Fruit fly (Drosophila melanogaster) Kc167 (cell line): ENCODE results near the gene ph-d.

ENCODE experiments used
- Myc ChIP-seq: fragments of >200 bp; optimal IDR thresholded peaks from 2 replicates; lab custom pipeline; 2017; ENCODE audit warnings: missing external identifiers
- Sin3A ChIP-seq: fragments of >200 bp; optimal IDR thresholded peaks from 2 replicates; lab custom pipeline; 2018; ENCODE audit warnings: missing external identifiers
- h ChIP-seq: fragments of >200 bp; optimal IDR thresholded peaks from 3 replicates; lab custom pipeline; 2018; ENCODE audit warnings: missing external identifiers
- insv ChIP-seq: fragments of >200 bp; optimal IDR thresholded peaks from 3 replicates; lab custom pipeline; 2018; ENCODE audit warnings: missing external identifiers
- psq ChIP-seq: fragments of >200 bp; optimal IDR thresholded peaks from 2 replicates; lab custom pipeline; 2017; ENCODE audit warnings: missing external identifiers
- ttk ChIP-seq: sonication (Bioruptor generic); optimal IDR thresholded peaks from 2 replicates; lab custom pipeline; 2017; ENCODE audit warnings: missing external identifiers

The ph-d gene

DNA sequence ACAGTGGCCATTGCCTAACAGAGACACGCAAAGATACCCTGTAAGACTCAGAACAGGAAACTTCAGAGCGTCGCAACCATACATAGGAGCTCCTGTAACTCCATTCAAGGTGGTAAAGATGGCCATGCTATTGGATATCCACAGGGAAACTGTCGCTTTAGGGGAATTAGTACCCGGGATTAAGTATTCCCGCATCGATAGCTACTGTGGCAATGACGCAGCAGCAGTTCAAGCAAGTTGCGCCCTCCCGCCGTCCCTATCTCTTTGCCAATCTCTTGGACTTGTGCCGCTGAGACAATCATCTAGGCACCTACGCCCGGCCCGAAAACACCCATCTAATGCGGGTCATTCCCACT is 52.4 kb downstream of the ph-d start:
- no peak for TF ChIP-seq h (lab: Kevin White, UChicago)
- TF ChIP-seq insv (lab: Kevin White, UChicago), result no peak
- no peak for TF ChIP-seq ttk (lab: Kevin White, UChicago)
- TF ChIP-seq Sin3A (lab: Kevin White, UChicago), result no peak
- no peak for TF ChIP-seq psq (lab: Kevin White, UChicago)
- TF ChIP-seq Myc, result no peak

DNA sequence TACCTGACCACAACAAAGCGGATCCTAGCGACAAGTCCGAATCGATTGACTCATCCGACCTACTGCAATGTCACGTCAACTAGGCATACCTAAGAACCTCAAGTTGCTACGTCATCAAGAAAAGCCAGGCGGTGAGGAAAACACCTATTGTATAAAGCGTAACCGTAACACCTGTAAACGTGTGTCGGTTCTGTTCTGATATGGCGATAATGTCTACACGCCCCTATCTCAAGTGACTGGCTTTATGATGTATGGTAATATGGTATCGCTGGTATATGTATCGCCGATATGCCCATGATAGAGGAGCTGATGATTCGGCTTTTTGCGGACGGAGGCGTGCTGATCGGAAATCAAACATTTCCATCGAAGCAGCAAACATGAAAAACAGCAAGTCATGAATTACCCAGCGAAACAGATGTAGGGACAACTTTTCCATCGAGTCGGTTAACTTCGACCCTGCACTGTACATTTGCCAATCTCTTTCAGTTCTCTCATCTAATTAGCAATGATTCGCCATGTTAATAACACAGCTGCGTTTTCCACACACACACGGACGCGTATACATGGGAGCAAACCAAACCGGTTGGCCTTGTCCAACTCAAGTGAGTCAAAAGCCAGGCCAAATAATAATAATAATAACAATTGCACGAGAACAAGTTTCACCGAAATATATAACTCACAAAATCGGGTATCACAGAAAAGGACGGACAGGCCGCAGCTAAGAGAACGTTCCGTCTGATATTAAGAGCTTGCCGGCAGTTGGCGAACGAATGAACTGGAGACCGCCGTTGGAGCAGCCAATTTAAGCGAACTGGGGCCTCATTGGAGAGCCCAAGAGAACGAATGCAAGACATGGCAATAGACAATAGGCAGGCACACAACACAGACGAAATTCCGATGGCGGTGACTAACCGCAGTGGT is 53.0 kb downstream of the ph-d start:
- TF ChIP-seq ttk (lab: Kevin White, UChicago), result no peak
- TF ChIP-seq Sin3A (lab: Kevin White, UChicago), result no peak
- TF ChIP-seq Myc, result no peak

DNA sequence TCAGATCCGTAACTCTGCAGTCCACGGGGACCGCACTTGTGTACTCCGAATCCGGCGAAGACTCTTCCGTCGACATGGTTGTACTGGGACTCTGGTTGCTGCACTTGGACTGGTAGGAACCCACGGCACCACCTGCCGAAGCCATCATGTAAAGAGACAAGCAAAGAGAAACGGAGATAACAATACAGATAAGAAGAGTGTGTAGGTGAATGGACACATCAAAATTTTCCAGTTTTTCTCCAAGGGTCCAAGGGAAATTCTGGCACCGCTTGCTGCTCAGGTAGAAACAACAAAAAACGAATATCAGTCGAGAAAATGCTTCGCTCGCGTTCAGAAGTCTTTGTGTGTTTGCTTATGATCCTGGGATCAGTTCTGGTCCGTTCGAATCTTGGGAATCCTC is 54.8 kb downstream of the ph-d start, which contains the start of gene CG4194:
Gene CG4194 (plus strand): TSS at position 301 of the 400 bp plus-strand sequence.
- TF ChIP-seq insv (lab: Kevin White, UChicago), result no peak
- TF ChIP-seq h (lab: Kevin White, UChicago), result no peak
- no peak for TF ChIP-seq Sin3A (lab: Kevin White, UChicago)
- TF ChIP-seq psq (lab: Kevin White, UChicago), result no peak
- TF ChIP-seq Myc, result no peak
- no peak for TF ChIP-seq ttk (lab: Kevin White, UChicago)

DNA sequence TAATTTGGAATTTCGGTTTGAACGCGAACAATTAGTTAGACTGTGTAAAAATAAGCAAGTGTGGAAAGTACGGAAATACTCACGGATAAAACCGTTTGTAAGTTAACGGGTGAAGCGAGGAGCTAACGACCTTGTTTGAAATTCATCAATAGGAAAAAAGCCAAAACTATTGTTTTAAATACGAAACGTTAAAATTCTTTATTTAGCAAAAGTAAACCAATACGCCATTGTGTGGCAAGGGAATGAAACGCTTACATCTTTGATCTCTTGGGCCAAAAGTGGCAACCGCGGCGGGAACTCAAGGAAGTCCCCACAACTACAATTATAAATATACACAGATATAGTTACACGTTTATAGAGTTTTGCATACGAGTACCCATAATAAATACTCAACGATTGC is 56.8 kb downstream of the ph-d start, which contains the start of gene CG14054:
Gene CG14054 (minus strand): TSS at position 101 of the 400 bp plus-strand sequence.
- TF ChIP-seq h (lab: Kevin White, UChicago) (no peak), Myc (no peak), insv (lab: Kevin White, UChicago) (no peak), psq (lab: Kevin White, UChicago) (no peak), Sin3A (lab: Kevin White, UChicago) (no peak), ttk (lab: Kevin White, UChicago) (no peak)
